Fruit fly (Drosophila melanogaster): ENCODE measurements around the gene Cpr65Ax2.

The Cpr65Ax2 gene

DNA sequence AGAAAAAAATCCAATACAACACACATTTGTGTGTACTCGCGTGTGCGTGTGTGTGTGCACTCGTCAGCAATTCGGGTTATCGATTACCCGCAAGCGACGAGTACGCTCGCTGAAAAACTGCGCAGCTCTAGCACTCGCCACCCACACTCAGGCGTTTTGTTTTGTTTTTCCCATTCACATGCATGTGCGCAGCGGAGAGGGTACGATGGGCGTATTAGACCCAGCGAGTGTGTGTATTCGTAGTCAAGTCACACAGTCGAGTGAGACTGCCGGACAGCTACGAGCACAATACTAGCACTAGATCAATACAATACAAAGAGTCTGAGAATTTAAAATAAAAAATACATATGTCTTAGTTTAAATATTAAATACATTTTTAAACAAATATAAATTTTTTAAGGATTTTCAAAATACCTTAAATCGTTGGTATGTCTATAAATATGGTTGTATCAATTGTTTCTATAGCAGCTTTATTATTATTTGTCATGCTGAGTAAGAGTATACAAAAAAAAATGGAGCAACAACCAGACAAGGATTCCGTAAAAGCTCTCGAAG, 34.3 kb upstream of the Cpr65Ax2 start, which contains the start of the genes D19B and CG43293 (continued):
- TF ChIP-seq CG12155 (GFP tag; optimal IDR thresholded peaks at IDR 0.05) (peak; percentile 100), CG6765 (GFP tag; optimal IDR thresholded peaks at IDR 0.05) (peak; percentile 81), psq (GFP tag; optimal IDR thresholded peaks at IDR 0.05) (peak; percentile 81), MTF-1 (GFP tag; optimal IDR thresholded peaks at IDR 0.05; ENCODE audit: borderline replicate concordance) (peak; percentile 82), Scr (GFP tag; IDR thresholded peaks at IDR 0.05; ENCODE audit: partially characterized antibody) (peak; percentile 53; the same call in 1 of the 2 replicates), nerfin-1 (tag; optimal IDR thresholded peaks at IDR 0.05) (peak; percentile 58), Dad (GFP tag; optimal IDR thresholded peaks at IDR 0.05) (peak; percentile 80), Ssrp (tag; optimal IDR thresholded peaks at IDR 0.05) (peak; percentile 81), toy (GFP tag; IDR thresholded peaks at IDR 0.05) (0 out of 2 replicates have a peak, but pooled peaks have one; percentile 54), BtbVII (GFP tag; optimal IDR thresholded peaks at IDR 0.05) (peak; percentile 81), aop (GFP tag; IDR thresholded peaks at IDR 0.05) (peak; percentile 77), Fer1 (GFP tag; optimal IDR thresholded peaks at IDR 0.05) (peak; percentile 87), org-1 (GFP tag; optimal IDR thresholded peaks at IDR 0.05) (peak; percentile 63), ranshi (GFP tag; IDR thresholded peaks at IDR 0.05) (peak; percentile 90), gce (GFP tag; IDR thresholded peaks at IDR 0.05) (peak; percentile 92), CG3407 (GFP tag; optimal IDR thresholded peaks at IDR 0.05) (peak; percentile 65), CG11696 (GFP tag; IDR thresholded peaks at IDR 0.05) (peak; percentile 99), fru (optimal IDR thresholded peaks at IDR 0.05) (peak; percentile 68), Dp (GFP tag; optimal IDR thresholded peaks at IDR 0.05) (peak; percentile 25), CG2116 (GFP tag; optimal IDR thresholded peaks at IDR 0.05) (peak; percentile 64), usp (GFP tag; optimal IDR thresholded peaks at IDR 0.05) (no peak), tio (GFP tag; optimal IDR thresholded peaks at IDR 0.05) (no peak), fu2 (GFP tag; optimal IDR thresholded peaks at IDR 0.05) (peak; percentile 77), grn (GFP tag; optimal IDR thresholded peaks at IDR 0.05) (no peak), ken (GFP tag; IDR thresholded peaks at IDR 0.05) (peak; percentile 90), CG13287 (GFP tag; IDR thresholded peaks at IDR 0.05; ENCODE audit: partially characterized antibody) (peak; percentile 79), CG8290 (GFP tag; optimal IDR thresholded peaks at IDR 0.05) (peak; percentile 74), CG8290 (tag; optimal IDR thresholded peaks at IDR 0.05) (peak in 1 of 2 experiments; percentile 98), Bdp1 (GFP tag; optimal IDR thresholded peaks at IDR 0.05) (peak; percentile 52), ap (GFP tag; IDR thresholded peaks at IDR 0.05) (peak; percentile 69), fd102C (GFP tag; optimal IDR thresholded peaks at IDR 0.05) (peak; percentile 12), Dip2 (GFP tag; IDR thresholded peaks at IDR 0.05) (no peak), CG6854 (GFP tag; optimal IDR thresholded peaks at IDR 0.05) (peak; percentile 64), onecut (GFP tag; IDR thresholded peaks at IDR 0.05) (peak; percentile 91), CG11456 (GFP tag; IDR thresholded peaks at IDR 0.05) (peak; percentile 98), pfk (GFP tag; optimal IDR thresholded peaks at IDR 0.05) (peak; percentile 31), tx (GFP tag; optimal IDR thresholded peaks at IDR 0.05) (peak; percentile 77), chinmo (GFP tag; IDR thresholded peaks at IDR 0.05; ENCODE audit: partially characterized antibody) (peak; percentile 98), CG3726 (GFP tag; IDR thresholded peaks at IDR 0.05) (peak; percentile 87), Trl (optimal IDR thresholded peaks at IDR 0.05) (no peak), Trl (GFP tag; optimal IDR thresholded peaks at IDR 0.05) (peak; percentile 87), CG10565 (GFP tag; optimal IDR thresholded peaks at IDR 0.05) (no peak), chn (GFP tag; optimal IDR thresholded peaks at IDR 0.05) (peak; percentile 96), CG30431 (GFP tag; optimal IDR thresholded peaks at IDR 0.05) (peak; percentile 79), Hmr (GFP tag; optimal IDR thresholded peaks at IDR 0.05) (peak; percentile 90), prd (optimal IDR thresholded peaks at IDR 0.05) (no peak), prd (GFP tag; IDR thresholded peaks at IDR 0.05) (peak; percentile 94), insv (GFP tag; optimal IDR thresholded peaks at IDR 0.05) (peak in 1 of 2 experiments; percentile 69), maf-S (GFP tag; optimal IDR thresholded peaks at IDR 0.05) (peak; percentile 78), ind (GFP tag; optimal IDR thresholded peaks at IDR 0.05) (peak; percentile 93), CG16815 (GFP tag; optimal IDR thresholded peaks at IDR 0.05) (peak; percentile 74), CG1647 (GFP tag; optimal IDR thresholded peaks at IDR 0.05) (peak; percentile 83)
